Worm (Caenorhabditis elegans): ENCODE results near the gene B0285.3.

ce11 chrIII:4335614-4336013 lies 7.5 kb downstream of the B0285.3 start:
- TF ChIP-seq ZK546.5 (tag; optimal IDR thresholded peaks at IDR 0.05) (no peak), F44E2.7 (GFP tag; IDR thresholded peaks at IDR 0.05) (no peak), zfp-2 (tag; optimal IDR thresholded peaks at IDR 0.05) (no peak), skn-1 (tag; optimal IDR thresholded peaks at IDR 0.05) (no peak)

Data from whole organism, L4 larva.